Fruit fly (Drosophila melanogaster) whole organism, embryonic: ENCODE measurements around the gene AGO2.

Source experiments
- Abd-B ChIP-seq: fragments of 200-800 bp; sonication (Bioruptor generic); optimal IDR thresholded peaks from 2 replicates; lab custom pipeline; 2018; ENCODE audit warnings: missing biosample characterization, mild to moderate bottlenecking, missing genetic modification characterization, moderate library complexity
- Aef1 ChIP-seq: fragments of 200-800 bp; sonication (Bioruptor generic); IDR thresholded peaks from 3 replicates; pipeline ENCODE4 v1.3.6; 2022; ENCODE audit warnings: missing biosample characterization, missing genetic modification characterization
- Asciz ChIP-seq: fragments of 200-800 bp; sonication (Bioruptor generic); optimal IDR thresholded peaks from 2 replicates; lab custom pipeline; 2017; ENCODE audit warnings: missing biosample characterization, mild to moderate bottlenecking, missing genetic modification characterization, missing genetic modification reagents
- Awh ChIP-seq: fragments of 200-800 bp; sonication (Bioruptor generic); IDR thresholded peaks from 2 replicates; pipeline ENCODE4, ENCODE4 v1.3.6; 2022; ENCODE audit warnings: missing biosample characterization, missing genetic modification characterization
- Bdp1 ChIP-seq: fragments of 200-800 bp; sonication (Bioruptor generic); optimal IDR thresholded peaks from 3 replicates; lab custom pipeline; 2016; ENCODE audit warnings: missing biosample characterization, missing genetic modification characterization
- Bteb2 ChIP-seq: fragments of 200-800 bp; sonication (Bioruptor generic); optimal IDR thresholded peaks from 2 replicates; lab custom pipeline; 2016; ENCODE audit warnings: missing biosample characterization, missing genetic modification characterization
- CG11456 ChIP-seq: fragments of 200-800 bp; sonication (Bioruptor generic); IDR thresholded peaks from 3 replicates; pipeline ENCODE4 v1.3.6; 2022; ENCODE audit warnings: missing biosample characterization, missing genetic modification characterization
- CG1233 ChIP-seq: fragments of 200-800 bp; sonication (Bioruptor generic); optimal IDR thresholded peaks from 4 replicates; lab custom pipeline; 2018; ENCODE audit warnings: missing biosample characterization, mild to moderate bottlenecking, missing genetic modification characterization
- CG13424 ChIP-seq: fragments of 200-800 bp; sonication (Bioruptor generic); optimal IDR thresholded peaks from 2 replicates; lab custom pipeline; 2019; ENCODE audit warnings: missing biosample characterization, mild to moderate bottlenecking, missing genetic modification characterization, moderate library complexity
- CG14965 ChIP-seq: fragments of 200-800 bp; sonication (Bioruptor generic); optimal IDR thresholded peaks from 2 replicates; lab custom pipeline; 2016; ENCODE audit warnings: missing biosample characterization, missing genetic modification characterization, borderline replicate concordance
- CG17186 ChIP-seq: fragments of 200-800 bp; sonication (Bioruptor generic); optimal IDR thresholded peaks from 3 replicates; lab custom pipeline; 2017; ENCODE audit warnings: missing biosample characterization, missing genetic modification reagents, missing genetic modification characterization
- CG17829 ChIP-seq: fragments of 200-800 bp; optimal IDR thresholded peaks from 2 replicates; lab custom pipeline; 2019; ENCODE audit warnings: missing biosample characterization, mild to moderate bottlenecking, missing genetic modification characterization, moderate library complexity
- CG1792 ChIP-seq: fragments of 200-800 bp; sonication (Bioruptor generic); optimal IDR thresholded peaks from 2 replicates; lab custom pipeline; 2016; ENCODE audit warnings: missing biosample characterization, missing genetic modification characterization
- CG2678 ChIP-seq: fragments of 200-800 bp; sonication (Bioruptor generic); optimal IDR thresholded peaks from 3 replicates; lab custom pipeline; 2019; ENCODE audit warnings: missing biosample characterization, mild to moderate bottlenecking, missing genetic modification characterization, moderate library complexity
- CG34376 ChIP-seq: fragments of 200-800 bp; sonication (Bioruptor generic); optimal IDR thresholded peaks from 2 replicates; lab custom pipeline; 2018; ENCODE audit warnings: missing biosample characterization, mild to moderate bottlenecking, missing genetic modification characterization
- CG3847 ChIP-seq: fragments of 200-800 bp; sonication (Bioruptor generic); IDR thresholded peaks from 2 replicates; pipeline ENCODE4 v1.3.6; 2022; ENCODE audit warnings: missing biosample characterization, missing genetic modification characterization
- CG7357 ChIP-seq: fragments of 200-800 bp; sonication (Bioruptor generic); IDR thresholded peaks from 3 replicates; pipeline ENCODE4 v1.3.6; 2022; ENCODE audit warnings: missing biosample characterization, missing genetic modification characterization
- CG7839 ChIP-seq: fragments of 200-800 bp; sonication (Bioruptor generic); optimal IDR thresholded peaks from 3 replicates; lab custom pipeline; 2018; ENCODE audit warnings: missing biosample characterization, mild to moderate bottlenecking, missing genetic modification characterization, moderate library complexity
- CG9215 ChIP-seq: fragments of 200-800 bp; sonication (Bioruptor generic); IDR thresholded peaks from 2 replicates; pipeline ENCODE4 v1.3.6; 2022; ENCODE audit warnings: missing biosample characterization, missing genetic modification characterization
- CHES-1-like ChIP-seq: fragments of 200-800 bp; sonication (Bioruptor generic); optimal IDR thresholded peaks from 2 replicates; lab custom pipeline; 2016; ENCODE audit warnings: missing biosample characterization, missing genetic modification characterization
- CrebB ChIP-seq: fragments of 200-800 bp; sonication (Bioruptor generic); optimal IDR thresholded peaks from 3 replicates; lab custom pipeline; 2018; ENCODE audit warnings: missing biosample characterization, mild to moderate bottlenecking, missing genetic modification characterization
- Dek ChIP-seq: fragments of 200-800 bp; sonication (Bioruptor generic); optimal IDR thresholded peaks from 3 replicates; lab custom pipeline; 2019; ENCODE audit warnings: missing biosample characterization, mild to moderate bottlenecking, missing genetic modification characterization, moderate library complexity
- Dp ChIP-seq: fragments of 200-800 bp; sonication (Bioruptor generic); optimal IDR thresholded peaks from 2 replicates; lab custom pipeline; 2018; ENCODE audit warnings: missing biosample characterization, mild to moderate bottlenecking, missing genetic modification characterization, moderate library complexity
- Fer1 ChIP-seq: fragments of 200-800 bp; sonication (Bioruptor generic); optimal IDR thresholded peaks from 2 replicates; lab custom pipeline; 2017; ENCODE audit warnings: missing biosample characterization, mild to moderate bottlenecking, missing genetic modification characterization
- Fer2 ChIP-seq: fragments of 200-800 bp; sonication (Bioruptor generic); optimal IDR thresholded peaks from 2 replicates; lab custom pipeline; 2018; ENCODE audit warnings: missing biosample characterization, mild to moderate bottlenecking, missing genetic modification characterization, moderate library complexity
- Fer3 ChIP-seq: fragments of 200-800 bp; sonication (Bioruptor generic); optimal IDR thresholded peaks from 2 replicates; lab custom pipeline; 2018; ENCODE audit warnings: missing biosample characterization, mild to moderate bottlenecking, missing genetic modification characterization, moderate library complexity
- H15 ChIP-seq: fragments of 200-800 bp; sonication (Bioruptor generic); IDR thresholded peaks from 3 replicates; pipeline ENCODE4 v1.3.6; 2022; ENCODE audit warnings: missing biosample characterization, missing genetic modification characterization
- HLH3B ChIP-seq: fragments of 200-800 bp; sonication (Bioruptor generic); IDR thresholded peaks from 2 replicates; pipeline ENCODE4 v1.3.6; 2022; ENCODE audit warnings: missing biosample characterization, missing genetic modification characterization
- HLH54F ChIP-seq: fragments of 200-800 bp; sonication (Bioruptor generic); optimal IDR thresholded peaks from 3 replicates; lab custom pipeline; 2016; ENCODE audit warnings: missing biosample characterization, missing genetic modification characterization
- Hand ChIP-seq: fragments of 200-800 bp; sonication (Bioruptor generic); optimal IDR thresholded peaks from 2 replicates; lab custom pipeline; 2017; ENCODE audit warnings: mild to moderate bottlenecking, missing biosample characterization, missing genetic modification reagents, missing genetic modification characterization
- MBD-R2 ChIP-seq: fragments of 200-800 bp; sonication (Bioruptor generic); IDR thresholded peaks from 2 replicates; pipeline ENCODE4 v1.3.6; 2022; ENCODE audit warnings: missing biosample characterization, missing genetic modification characterization
- MESR4 ChIP-seq: fragments of 200-800 bp; sonication (Bioruptor generic); optimal IDR thresholded peaks from 2 replicates; lab custom pipeline; 2018; ENCODE audit warnings: missing biosample characterization, mild to moderate bottlenecking, missing genetic modification characterization, moderate library complexity
- Mad ChIP-seq: fragments of 200-800 bp; sonication (Bioruptor generic); optimal IDR thresholded peaks from 2 replicates; lab custom pipeline; 2016; ENCODE audit warnings: missing biosample characterization, missing genetic modification characterization
- Max ChIP-seq: fragments of 200-800 bp; sonication (Bioruptor generic); optimal IDR thresholded peaks from 2 replicates; lab custom pipeline; 2016; ENCODE audit warnings: missing biosample characterization, mild to moderate bottlenecking, missing genetic modification characterization
- Mrtf ChIP-seq: fragments of 200-800 bp; sonication (Bioruptor generic); IDR thresholded peaks from 3 replicates; pipeline ENCODE4 v1.3.6; 2022; ENCODE audit warnings: missing biosample characterization, missing genetic modification characterization
- Oli ChIP-seq: fragments of 200-800 bp; sonication (Bioruptor generic); optimal IDR thresholded peaks from 2 replicates; lab custom pipeline; 2018; ENCODE audit warnings: missing biosample characterization, mild to moderate bottlenecking, missing genetic modification characterization, moderate library complexity
- Opbp ChIP-seq: fragments of 200-800 bp; sonication (Bioruptor generic); IDR thresholded peaks from 3 replicates; pipeline ENCODE4 v1.3.6; 2022; ENCODE audit warnings: missing biosample characterization, missing genetic modification characterization; ENCODE audit not compliant: partially characterized antibody
- Scr ChIP-seq: fragments of 200-800 bp; sonication (Bioruptor generic); IDR thresholded peaks from 2 replicates; pipeline ENCODE4 v1.3.6; 2022; ENCODE audit warnings: missing biosample characterization, missing genetic modification characterization; ENCODE audit not compliant: partially characterized antibody
- Side ChIP-seq: fragments of 200-800 bp; sonication (Bioruptor generic); optimal IDR thresholded peaks from 2 replicates; lab custom pipeline; 2016; ENCODE audit warnings: missing biosample characterization, missing genetic modification characterization
- chif ChIP-seq, 2 experiments: fragments of 200-800 bp; sonication (Bioruptor generic); optimal IDR thresholded peaks; 3 replicates each; lab custom pipeline; 2016; ENCODE audit warnings: missing biosample characterization in 2 of 2, missing genetic modification characterization in 2 of 2
- ci ChIP-seq: fragments of 200-800 bp; sonication (Bioruptor generic); IDR thresholded peaks from 3 replicates; pipeline ENCODE4 v1.3.6; 2022; ENCODE audit warnings: missing biosample characterization, missing genetic modification characterization
- eyg ChIP-seq: fragments of 200-800 bp; sonication (Bioruptor generic); optimal IDR thresholded peaks from 3 replicates; lab custom pipeline; 2016; ENCODE audit warnings: missing biosample characterization, missing genetic modification characterization
- gro ChIP-seq: fragments of 200-800 bp; sonication (Bioruptor generic); optimal IDR thresholded peaks from 2 replicates; lab custom pipeline; 2016; ENCODE audit warnings: missing biosample characterization, missing genetic modification characterization
- nom ChIP-seq: fragments of 200-800 bp; sonication (Bioruptor generic); optimal IDR thresholded peaks from 2 replicates; lab custom pipeline; 2017; ENCODE audit warnings: missing biosample characterization, missing genetic modification characterization, mild to moderate bottlenecking, moderate library complexity, missing genetic modification reagents
- onecut ChIP-seq: fragments of 200-800 bp; sonication (Bioruptor generic); IDR thresholded peaks from 2 replicates; pipeline ENCODE4 v1.3.6; 2022; ENCODE audit warnings: missing biosample characterization, missing genetic modification characterization
- prd ChIP-seq, 3 experiments: fragments of >200 bp in 2 of 3; fragments of 200-800 bp in 1 of 3; sonication (Bioruptor generic) in 1 of 3; optimal IDR thresholded peaks in 2 of 3; IDR thresholded peaks in 1 of 3; 2 replicates in 2 of 3; 3 replicates in 1 of 3; pipeline versions ENCODE4 v1.3.6 to Lab custom; 2017 to 2022; ENCODE audit warnings: missing biosample characterization in 1 of 3, missing genetic modification characterization in 1 of 3
- sc ChIP-seq, 3 experiments: fragments of >200 bp in 2 of 3; fragments of 200-800 bp in 1 of 3; sonication (Bioruptor generic) in 1 of 3; optimal IDR thresholded peaks; 2 replicates in 2 of 3; 3 replicates in 1 of 3; lab custom pipeline; 2017; ENCODE audit warnings: mild to moderate bottlenecking in 1 of 3, missing biosample characterization in 1 of 3, missing genetic modification characterization in 1 of 3, missing genetic modification reagents in 1 of 3
- slp2 ChIP-seq: fragments of 200-800 bp; sonication (Bioruptor generic); optimal IDR thresholded peaks from 2 replicates; lab custom pipeline; 2016; ENCODE audit warnings: missing biosample characterization, missing genetic modification characterization
- tap ChIP-seq: fragments of 200-800 bp; optimal IDR thresholded peaks from 3 replicates; lab custom pipeline; 2019; ENCODE audit warnings: missing biosample characterization, mild to moderate bottlenecking, missing genetic modification characterization, moderate library complexity
- unc-4 ChIP-seq: fragments of 200-800 bp; sonication (Bioruptor generic); IDR thresholded peaks from 2 replicates; pipeline ENCODE4 v1.3.6; 2022; ENCODE audit warnings: missing biosample characterization, missing genetic modification characterization; ENCODE audit not compliant: partially characterized antibody

Gene AGO2

DNA sequence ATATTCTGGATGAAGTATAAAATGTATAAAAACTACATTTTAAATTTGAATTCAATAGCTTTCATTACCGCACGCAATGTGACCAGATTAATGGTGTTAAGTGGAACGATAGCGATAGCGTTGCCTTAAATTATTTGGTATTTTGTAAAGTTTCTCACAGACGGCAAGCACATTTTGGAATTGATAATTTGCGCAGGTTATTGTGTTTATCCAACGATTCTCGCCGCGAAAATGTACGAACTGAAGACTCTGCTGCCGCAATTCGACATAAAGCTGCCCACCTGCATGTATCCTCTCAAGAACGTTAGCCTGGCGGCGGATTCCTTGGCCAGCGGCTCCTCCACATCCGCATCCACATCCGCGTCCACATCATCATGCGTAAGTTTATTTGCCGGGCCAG is 29.6 kb downstream of the AGO2 start, which contains the start of gene AIMP2 (continued):
- no peak for TF ChIP-seq onecut (GFP tag; lab: Robert Waterston, UW)
- no peak for TF ChIP-seq CG11456 (GFP tag; lab: Robert Waterston, UW)
- peak; percentile 49 for TF ChIP-seq unc-4 (GFP tag; lab: Robert Waterston, UW)
- TF ChIP-seq Asciz (GFP tag; lab: Kevin White, UChicago) = no peak
- no peak for TF ChIP-seq CG2678 (tag; lab: Kevin White, UChicago)
- TF ChIP-seq HLH54F = no peak
- TF ChIP-seq MBD-R2 (GFP tag; lab: Robert Waterston, UW) = peak; percentile 71
- TF ChIP-seq Fer3 (tag; lab: Kevin White, UChicago) = no peak
- TF ChIP-seq H15 = no peak
- TF ChIP-seq CG13424 (tag; lab: Kevin White, UChicago) = no peak
- TF ChIP-seq Dek = no peak
- TF ChIP-seq gro (GFP tag; lab: Kevin White, UChicago) = no peak
- no peak for TF ChIP-seq Oli (tag; lab: Kevin White, UChicago)
- TF ChIP-seq MESR4 (GFP tag; lab: Kevin White, UChicago) = peak; percentile 76
- TF ChIP-seq CG9215 (GFP tag; lab: Robert Waterston, UW) = no peak
- TF ChIP-seq CG1233 = no peak
- TF ChIP-seq Abd-B (GFP tag; lab: Kevin White, UChicago) = no peak
- no peak for TF ChIP-seq Hand (GFP tag; lab: Kevin White, UChicago)
- TF ChIP-seq Fer1 (GFP tag; lab: Kevin White, UChicago) = no peak
- TF ChIP-seq CG34376 (GFP tag; lab: Kevin White, UChicago) = no peak
- TF ChIP-seq Aef1 (GFP tag; lab: Robert Waterston, UW) = no peak
- no peak for TF ChIP-seq CG14965 (GFP tag; lab: Kevin White, UChicago)
- TF ChIP-seq Opbp = 0 out of 3 replicates have a peak, but pooled peaks have one; percentile 4
- no peak for TF ChIP-seq Bteb2 (GFP tag; lab: Kevin White, UChicago)
- no peak for TF ChIP-seq CHES-1-like (GFP tag; lab: Kevin White, UChicago)
- no peak for TF ChIP-seq Max (GFP tag; lab: Kevin White, UChicago)
- TF ChIP-seq Mrtf (GFP tag; lab: Robert Waterston, UW) = no peak
- TF ChIP-seq CG3847 = peak; percentile 24; the same call in 1 of the 2 replicates
- TF ChIP-seq sc (optimal IDR thresholded peaks at IDR 0.05; lab: Kevin White, UChicago) = no peak
- TF ChIP-seq sc (GFP tag; optimal IDR thresholded peaks at IDR 0.05; lab: Kevin White, UChicago) = no peak
- TF ChIP-seq Bdp1 (GFP tag; lab: Kevin White, UChicago) = no peak
- TF ChIP-seq HLH3B = no peak
- no peak for TF ChIP-seq Side
- TF ChIP-seq nom = no peak
- no peak for TF ChIP-seq chif (GFP tag; optimal IDR thresholded peaks at IDR 0.05; lab: Kevin White, UChicago)
- TF ChIP-seq CG1792 = no peak
- peak; percentile 23 for TF ChIP-seq CG17186 (GFP tag; lab: Kevin White, UChicago)
- no peak for TF ChIP-seq tap
- TF ChIP-seq Awh (GFP tag; lab: Robert Waterston, UW) = no peak
- no peak for TF ChIP-seq Fer2
- no peak for TF ChIP-seq ci (GFP tag; lab: Robert Waterston, UW)
- TF ChIP-seq CrebB = no peak
- TF ChIP-seq Dp (GFP tag; lab: Kevin White, UChicago) = peak; percentile 83
- no peak for TF ChIP-seq CG7839 (tag; lab: Kevin White, UChicago)
- TF ChIP-seq Scr (GFP tag; lab: Robert Waterston, UW) = peak; percentile 31; the same call in 1 of the 2 replicates
- no peak for TF ChIP-seq prd (optimal IDR thresholded peaks at IDR 0.05; lab: Kevin White, UChicago)
- TF ChIP-seq prd (GFP tag; IDR thresholded peaks at IDR 0.05; lab: Robert Waterston, UW) = no peak
- TF ChIP-seq CG7357 (GFP tag; lab: Robert Waterston, UW) = no peak
- TF ChIP-seq Mad (GFP tag; lab: Kevin White, UChicago) = no peak
- no peak for TF ChIP-seq slp2 (GFP tag; lab: Kevin White, UChicago)
- no peak for TF ChIP-seq eyg (GFP tag; lab: Kevin White, UChicago)
- TF ChIP-seq CG17829 = no peak
